Fruit fly (Drosophila melanogaster): ENCODE results near the gene CG32284.

The CG32284 gene

dm6 chr3L:3143383-3143962 lies 43.0 kb upstream of the CG32284 start, which contains the start of the genes CG11537 and Alg2 (continued):
- TF ChIP-seq CG8281 (tag; optimal IDR thresholded peaks at IDR 0.05) (no peak), dati (GFP tag; IDR thresholded peaks at IDR 0.05) (no peak), hkb (optimal IDR thresholded peaks at IDR 0.05) (no peak), hkb (GFP tag; IDR thresholded peaks at IDR 0.05) (no peak), seq (GFP tag; IDR thresholded peaks at IDR 0.05) (no peak), CG31441 (GFP tag; IDR thresholded peaks at IDR 0.05) (0 out of 2 replicates have a peak, but pooled peaks have one; percentile 20), ase (GFP tag; IDR thresholded peaks at IDR 0.05) (no peak), Xbp1 (GFP tag; optimal IDR thresholded peaks at IDR 0.05) (peak; percentile 34), CG7745 (tag; optimal IDR thresholded peaks at IDR 0.05) (no peak), abd-A (tag; optimal IDR thresholded peaks at IDR 0.05) (no peak), CG7928 (GFP tag; optimal IDR thresholded peaks at IDR 0.05) (no peak), nerfin-2 (GFP tag; IDR thresholded peaks at IDR 0.05; ENCODE audit: partially characterized antibody) (no peak), ranshi (GFP tag; IDR thresholded peaks at IDR 0.05) (no peak), Sry-β (GFP tag; optimal IDR thresholded peaks at IDR 0.05) (no peak), CG13894 (tag; optimal IDR thresholded peaks at IDR 0.05) (peak; percentile 5), Stat92E (GFP tag; optimal IDR thresholded peaks at IDR 0.05) (no peak), zen (tag; optimal IDR thresholded peaks at IDR 0.05) (no peak), stwl (tag; optimal IDR thresholded peaks at IDR 0.05) (peak; percentile 28), E2f1 (GFP tag; IDR thresholded peaks at IDR 0.05) (no peak), CG17361 (GFP tag; IDR thresholded peaks at IDR 0.05) (peak; percentile 44; the same call in 2 of the 3 replicates), CG3995 (GFP tag; optimal IDR thresholded peaks at IDR 0.05) (no peak), CG18619 (GFP tag; optimal IDR thresholded peaks at IDR 0.05) (no peak), CG12071 (GFP tag; optimal IDR thresholded peaks at IDR 0.05) (no peak), salm (tag; optimal IDR thresholded peaks at IDR 0.05) (no peak), psq (GFP tag; optimal IDR thresholded peaks at IDR 0.05) (no peak), Asciz (GFP tag; optimal IDR thresholded peaks at IDR 0.05) (no peak), ind (GFP tag; optimal IDR thresholded peaks at IDR 0.05) (no peak), CG9609 (GFP tag; optimal IDR thresholded peaks at IDR 0.05) (peak; percentile 6), org-1 (GFP tag; optimal IDR thresholded peaks at IDR 0.05) (no peak), CG9817 (tag; optimal IDR thresholded peaks at IDR 0.05) (no peak), rib (GFP tag; IDR thresholded peaks at IDR 0.05) (no peak; the same call in 1 of the 2 replicates), CG12744 (GFP tag; optimal IDR thresholded peaks at IDR 0.05) (no peak), CG17912 (GFP tag; optimal IDR thresholded peaks at IDR 0.05) (no peak), luna (GFP tag; optimal IDR thresholded peaks at IDR 0.05) (no peak), amos (GFP tag; IDR thresholded peaks at IDR 0.05; ENCODE audit: partially characterized antibody) (peak; percentile 28; the same call in 1 of the 2 replicates), mam (GFP tag; optimal IDR thresholded peaks at IDR 0.05) (peak; percentile 15), Ravus (GFP tag; IDR thresholded peaks at IDR 0.05) (no peak), CG2120 (GFP tag; optimal IDR thresholded peaks at IDR 0.05) (peak; percentile 36), da (GFP tag; optimal IDR thresholded peaks at IDR 0.05) (no peak), Bdp1 (GFP tag; optimal IDR thresholded peaks at IDR 0.05) (no peak), maf-S (GFP tag; optimal IDR thresholded peaks at IDR 0.05) (no peak), CG18599 (GFP tag; optimal IDR thresholded peaks at IDR 0.05) (peak; percentile 39), sens (GFP tag) (peak; percentile 56), sqz (GFP tag; optimal IDR thresholded peaks at IDR 0.05) (no peak), sug (tag; optimal IDR thresholded peaks at IDR 0.05) (peak; percentile 4), CG7839 (tag; optimal IDR thresholded peaks at IDR 0.05) (peak; percentile 21), CG10543 (GFP tag; optimal IDR thresholded peaks at IDR 0.05) (no peak), nerfin-1 (tag; optimal IDR thresholded peaks at IDR 0.05) (no peak), CG14965 (GFP tag; optimal IDR thresholded peaks at IDR 0.05; ENCODE audit: borderline replicate concordance) (no peak), Dek (tag; optimal IDR thresholded peaks at IDR 0.05) (peak; percentile 12), Dref (GFP tag; IDR thresholded peaks at IDR 0.05) (no peak)

All from whole organism, embryonic.